Worm (Caenorhabditis elegans): ENCODE data around the gene F21C10.19.

ce11 chrV:9128562-9128961 is 2.3 kb upstream of the F21C10.19 start:
- TF ChIP-seq ceh-13 (GFP tag; optimal IDR thresholded peaks at IDR 0.05) (no peak), tbx-11 (GFP tag; IDR thresholded peaks at IDR 0.05) (no peak), sea-1 (GFP tag; conservative IDR thresholded peaks at IDR 0.05) (no peak), ceh-36 (tag; optimal IDR thresholded peaks at IDR 0.05) (no peak), hmbx-1 (tag; optimal IDR thresholded peaks at IDR 0.05) (no peak), scrt-1 (GFP tag; IDR thresholded peaks at IDR 0.05) (no peak), ama-1 (optimal IDR thresholded peaks at IDR 0.05) (no peak)
